Worm (Caenorhabditis elegans): ENCODE data around the gene C25E10.17.

Gene C25E10.17

ce11 chrV:9078815-9079525 lies 31.6 kb upstream of the C25E10.17 start (continued):
- TF ChIP-seq F16B12.6 (tag; optimal IDR thresholded peaks at IDR 0.05) (no peak), nhr-20 (tag; optimal IDR thresholded peaks at IDR 0.05) (peak; percentile 81), ztf-4 (tag; optimal IDR thresholded peaks at IDR 0.05) (no peak), tlp-1 (tag; optimal IDR thresholded peaks at IDR 0.05) (no peak), lin-35 (GFP tag; optimal IDR thresholded peaks at IDR 0.05) (peak in 1 of 2 experiments; percentile 70), nhr-19 (GFP tag; conservative IDR thresholded peaks at IDR 0.05) (peak; percentile 61), irx-1 (tag; optimal IDR thresholded peaks at IDR 0.05) (no peak), mef-2 (tag; optimal IDR thresholded peaks at IDR 0.05) (no peak), unc-62 (GFP tag; optimal IDR thresholded peaks at IDR 0.05) (no peak)

- TF ChIP-seq ama-1 (optimal IDR thresholded peaks at IDR 0.05), result no peak
- peak; percentile 3 for TF ChIP-seq fos-1 (tag; optimal IDR thresholded peaks at IDR 0.05)
- no peak for TF ChIP-seq unc-62 (GFP tag; optimal IDR thresholded peaks at IDR 0.05)
- TF ChIP-seq nhr-85 (tag), result peak; percentile 90
- TF ChIP-seq nhr-47 (tag; optimal IDR thresholded peaks at IDR 0.05), result no peak
- no peak for TF ChIP-seq efl-1 (optimal IDR thresholded peaks at IDR 0.05)
- TF ChIP-seq efl-1 (GFP tag; optimal IDR thresholded peaks at IDR 0.05 in 1 of 2), result peak in 1 of 2 experiments; percentile 73
- peak; percentile 25 for TF ChIP-seq blmp-1 (tag; optimal IDR thresholded peaks at IDR 0.05)
- no peak for TF ChIP-seq Y116A8C.19 (tag; optimal IDR thresholded peaks at IDR 0.05; ENCODE audit: borderline replicate concordance)
- TF ChIP-seq snu-23 (GFP tag; optimal IDR thresholded peaks at IDR 0.05), result no peak
- no peak for TF ChIP-seq nhr-76 (tag; optimal IDR thresholded peaks at IDR 0.05)
- TF ChIP-seq lin-14 (GFP tag; optimal IDR thresholded peaks at IDR 0.05), result peak; percentile 32
- TF ChIP-seq elt-2 (tag; optimal IDR thresholded peaks at IDR 0.05), result no peak
These were observed 30.7 kb upstream of the C25E10.17 start for ce11 chrV:9078067-9078581.

- TF ChIP-seq nhr-237 (tag; optimal IDR thresholded peaks at IDR 0.05) (no peak), mdl-1 (tag; optimal IDR thresholded peaks at IDR 0.05) (no peak), lsy-2 (tag; optimal IDR thresholded peaks at IDR 0.05) (no peak), ceh-82 (tag; optimal IDR thresholded peaks at IDR 0.05) (no peak), lin-14 (GFP tag; optimal IDR thresholded peaks at IDR 0.05) (no peak), efl-1 (optimal IDR thresholded peaks at IDR 0.05) (no peak), efl-1 (GFP tag; optimal IDR thresholded peaks at IDR 0.05 in 1 of 2) (peak in 1 of 2 experiments; percentile 86)
These were observed 28.9 kb upstream of the C25E10.17 start, which contains the start of gene T27E4.7 for ce11 chrV:9076273-9076672. Gene T27E4.7, minus strand, starts transcription at chrV:9076322.

- peak; percentile 7 for TF ChIP-seq dsc-1 (tag; optimal IDR thresholded peaks at IDR 0.05)
- TF ChIP-seq sox-4 (tag; optimal IDR thresholded peaks at IDR 0.05), result no peak
- TF ChIP-seq nhr-47 (tag; optimal IDR thresholded peaks at IDR 0.05), result peak; percentile 47
- peak; percentile 42 for TF ChIP-seq fkh-8 (tag; optimal IDR thresholded peaks at IDR 0.05)
- TF ChIP-seq lsy-2 (tag; optimal IDR thresholded peaks at IDR 0.05), result peak; percentile 4 to 35
- no peak for TF ChIP-seq efl-1 (optimal IDR thresholded peaks at IDR 0.05)
- peak in 1 of 2 experiments; percentile 87 for TF ChIP-seq efl-1 (GFP tag; optimal IDR thresholded peaks at IDR 0.05 in 1 of 2)
- TF ChIP-seq nhr-20 (tag; optimal IDR thresholded peaks at IDR 0.05), result peak; percentile 46
- peak; percentile 44 for TF ChIP-seq lin-14 (GFP tag; optimal IDR thresholded peaks at IDR 0.05)
- TF ChIP-seq efl-3 (GFP tag; optimal IDR thresholded peaks at IDR 0.05), result no peak
- TF ChIP-seq nhr-77 (tag; optimal IDR thresholded peaks at IDR 0.05), result peak; percentile 34
- peak; percentile 38 for TF ChIP-seq nhr-90 (tag; optimal IDR thresholded peaks at IDR 0.05; ENCODE audit: poor library complexity)
- TF ChIP-seq nhr-71 (tag; optimal IDR thresholded peaks at IDR 0.05), result peak; percentile 53
- peak; percentile 15 for TF ChIP-seq elt-2 (tag; optimal IDR thresholded peaks at IDR 0.05)
- TF ChIP-seq lin-35 (GFP tag; optimal IDR thresholded peaks at IDR 0.05), result peak in 1 of 2 experiments; percentile 16
- no peak for TF ChIP-seq lir-3 (tag; optimal IDR thresholded peaks at IDR 0.05; ENCODE audit: poor library complexity)
- TF ChIP-seq nhr-19 (GFP tag; conservative IDR thresholded peaks at IDR 0.05), result peak; percentile 33; the same call in 1 of the 2 replicates
- peak in 1 of 2 experiments; percentile 68 for TF ChIP-seq mdl-1 (tag; optimal IDR thresholded peaks at IDR 0.05)
- no peak for TF ChIP-seq nhr-237 (tag; optimal IDR thresholded peaks at IDR 0.05)
- peak; percentile 18 for TF ChIP-seq lin-13 (GFP tag; optimal IDR thresholded peaks at IDR 0.05)
These were observed 28.4 kb upstream of the C25E10.17 start for ce11 chrV:9075827-9076226.
